Fruit fly (Drosophila melanogaster) whole organism, prepupa: ENCODE results near the gene CG34253.

Experiments used
- Blimp-1 ChIP-seq: fragments of 200-800 bp; sonication (Bioruptor generic); optimal IDR thresholded peaks from 3 replicates; lab custom pipeline; 2017; ENCODE audit warnings: missing biosample characterization, missing genetic modification characterization, mild to moderate bottlenecking, moderate library complexity, missing genetic modification reagents
- CG10631 ChIP-seq: fragments of 200-800 bp; sonication (Bioruptor generic); optimal IDR thresholded peaks from 2 replicates; lab custom pipeline; 2016; ENCODE audit warnings: missing biosample characterization, missing genetic modification characterization
- CG11294 ChIP-seq: fragments of 200-800 bp; sonication (Bioruptor generic); IDR thresholded peaks from 2 replicates; pipeline ENCODE4 v1.3.6; 2022; ENCODE audit warnings: missing biosample characterization, missing genetic modification characterization
- CG11762 ChIP-seq: fragments of 200-800 bp; sonication (Bioruptor generic); optimal IDR thresholded peaks from 3 replicates; lab custom pipeline; 2016; ENCODE audit warnings: missing biosample characterization, missing genetic modification characterization; ENCODE audit not compliant: insufficient read depth
- CG15336 ChIP-seq: fragments of 200-800 bp; sonication (Bioruptor generic); IDR thresholded peaks from 2 replicates; pipeline ENCODE4 v1.3.6; 2022; ENCODE audit warnings: missing biosample characterization, missing genetic modification characterization
- CG1621 ChIP-seq: fragments of 200-800 bp; sonication (Bioruptor generic); optimal IDR thresholded peaks from 3 replicates; lab custom pipeline; 2018; ENCODE audit warnings: missing biosample characterization, mild to moderate bottlenecking, missing genetic modification characterization
- CG32006 ChIP-seq: fragments of 200-800 bp; sonication (Bioruptor generic); optimal IDR thresholded peaks from 3 replicates; lab custom pipeline; 2017; ENCODE audit warnings: missing biosample characterization, mild to moderate bottlenecking, missing genetic modification characterization
- CG3919 ChIP-seq: fragments of 200-800 bp; sonication (Bioruptor generic); optimal IDR thresholded peaks from 3 replicates; lab custom pipeline; 2016; ENCODE audit warnings: missing biosample characterization, missing genetic modification characterization
- CG6276 ChIP-seq: fragments of 200-800 bp; sonication (Bioruptor generic); optimal IDR thresholded peaks from 2 replicates; lab custom pipeline; 2017; ENCODE audit warnings: missing biosample characterization, mild to moderate bottlenecking, missing genetic modification characterization
- CG6792 ChIP-seq: fragments of 200-800 bp; sonication (Bioruptor generic); optimal IDR thresholded peaks from 3 replicates; lab custom pipeline; 2016; ENCODE audit warnings: missing biosample characterization, missing genetic modification characterization
- CG6808 ChIP-seq: fragments of 200-800 bp; sonication (Bioruptor generic); optimal IDR thresholded peaks from 3 replicates; lab custom pipeline; 2017; ENCODE audit warnings: missing biosample characterization, missing genetic modification characterization, mild to moderate bottlenecking, moderate library complexity, missing genetic modification reagents
- CG6854 ChIP-seq: fragments of 200-800 bp; sonication (Bioruptor generic); optimal IDR thresholded peaks from 2 replicates; lab custom pipeline; 2017; ENCODE audit warnings: missing biosample characterization, mild to moderate bottlenecking, missing genetic modification characterization
- CG7368 ChIP-seq: fragments of 200-800 bp; sonication (Bioruptor generic); optimal IDR thresholded peaks from 3 replicates; lab custom pipeline; 2016; ENCODE audit warnings: missing biosample characterization, missing genetic modification characterization
- CG8319 ChIP-seq: fragments of 200-800 bp; sonication (Bioruptor generic); optimal IDR thresholded peaks from 3 replicates; lab custom pipeline; 2016; ENCODE audit warnings: missing biosample characterization, missing genetic modification characterization
- CG8632 ChIP-seq: fragments of 200-800 bp; sonication (Bioruptor generic); optimal IDR thresholded peaks from 3 replicates; lab custom pipeline; 2016; ENCODE audit warnings: missing biosample characterization, missing genetic modification characterization
- Eip75B ChIP-seq: fragments of 200-800 bp; sonication (Bioruptor generic); optimal IDR thresholded peaks from 3 replicates; lab custom pipeline; 2016; ENCODE audit warnings: missing biosample characterization, missing genetic modification characterization
- Eip78C ChIP-seq: fragments of 200-800 bp; sonication (Bioruptor generic); peaks from one replicate; lab custom pipeline; 2016; ENCODE audit warnings: missing biosample characterization, missing genetic modification characterization
- Eip93F ChIP-seq: fragments of 200-800 bp; sonication (Bioruptor generic); optimal IDR thresholded peaks from 2 replicates; lab custom pipeline; 2016; ENCODE audit warnings: missing biosample characterization, mild to moderate bottlenecking, missing genetic modification characterization
- Ets96B ChIP-seq: fragments of 200-800 bp; optimal IDR thresholded peaks from 2 replicates; lab custom pipeline; 2019; ENCODE audit warnings: missing biosample characterization, mild to moderate bottlenecking, missing genetic modification characterization, moderate library complexity
- Hr38 ChIP-seq: sonication (Bioruptor generic); optimal IDR thresholded peaks from 2 replicates; lab custom pipeline; 2016; ENCODE audit warnings: missing biosample characterization, missing genetic modification characterization
- Hr39 ChIP-seq: fragments of 200-800 bp; sonication (Bioruptor generic); optimal IDR thresholded peaks from 2 replicates; lab custom pipeline; 2016; ENCODE audit warnings: missing biosample characterization, missing genetic modification characterization
- Hr4 ChIP-seq: fragments of 200-800 bp; sonication (Bioruptor generic); optimal IDR thresholded peaks from 3 replicates; lab custom pipeline; 2016; ENCODE audit warnings: missing biosample characterization, missing genetic modification characterization
- Lpt ChIP-seq: fragments of 200-800 bp; sonication (Bioruptor generic); optimal IDR thresholded peaks from 3 replicates; lab custom pipeline; 2016; ENCODE audit warnings: missing biosample characterization, missing genetic modification characterization
- Met ChIP-seq: fragments of 200-800 bp; sonication (Bioruptor generic); optimal IDR thresholded peaks from 3 replicates; lab custom pipeline; 2016; ENCODE audit warnings: missing biosample characterization, missing genetic modification characterization
- OdsH ChIP-seq: fragments of 200-800 bp; sonication (Bioruptor generic); optimal IDR thresholded peaks from 3 replicates; lab custom pipeline; 2016; ENCODE audit warnings: missing biosample characterization, missing genetic modification characterization
- Smox ChIP-seq: fragments of 200-800 bp; sonication (Bioruptor generic); optimal IDR thresholded peaks from 3 replicates; lab custom pipeline; 2016; ENCODE audit warnings: missing biosample characterization, missing genetic modification characterization
- Sox102F ChIP-seq: fragments of 200-800 bp; sonication (Bioruptor generic); optimal IDR thresholded peaks from 2 replicates; lab custom pipeline; 2016; ENCODE audit warnings: missing biosample characterization, mild to moderate bottlenecking, missing genetic modification characterization
- Sox14 ChIP-seq: fragments of 200-800 bp; sonication (Bioruptor generic); optimal IDR thresholded peaks from 3 replicates; lab custom pipeline; 2016; ENCODE audit warnings: missing biosample characterization, missing genetic modification characterization
- Sox15 ChIP-seq: fragments of 200-800 bp; sonication (Bioruptor generic); optimal IDR thresholded peaks from 3 replicates; lab custom pipeline; 2016; ENCODE audit warnings: missing biosample characterization, missing genetic modification characterization
- achi ChIP-seq: fragments of 200-800 bp; sonication (Bioruptor generic); optimal IDR thresholded peaks from 3 replicates; lab custom pipeline; 2016; ENCODE audit warnings: missing biosample characterization, missing genetic modification characterization
- acj6 ChIP-seq: fragments of 200-800 bp; sonication (Bioruptor generic); optimal IDR thresholded peaks from 3 replicates; lab custom pipeline; 2016; ENCODE audit warnings: missing biosample characterization, missing genetic modification characterization
- cyc ChIP-seq: fragments of 200-800 bp; sonication (Bioruptor generic); optimal IDR thresholded peaks from 3 replicates; lab custom pipeline; 2016; ENCODE audit warnings: missing biosample characterization, missing genetic modification characterization
- dsx ChIP-seq: fragments of 200-800 bp; optimal IDR thresholded peaks from 3 replicates; lab custom pipeline; 2019; ENCODE audit warnings: missing biosample characterization, mild to moderate bottlenecking, missing genetic modification characterization, moderate library complexity; ENCODE audit not compliant: poor library complexity, severe bottlenecking
- esn ChIP-seq: fragments of 200-800 bp; sonication (Bioruptor generic); optimal IDR thresholded peaks from 2 replicates; lab custom pipeline; 2016; ENCODE audit warnings: missing biosample characterization, mild to moderate bottlenecking, missing genetic modification characterization, moderate library complexity
- fkh ChIP-seq: fragments of 200-800 bp; sonication (Bioruptor generic); optimal IDR thresholded peaks from 3 replicates; lab custom pipeline; 2017; ENCODE audit warnings: missing biosample characterization, mild to moderate bottlenecking, missing genetic modification characterization, moderate library complexity
- pdm3 ChIP-seq: fragments of 200-800 bp; sonication (Bioruptor generic); optimal IDR thresholded peaks from 3 replicates; lab custom pipeline; 2016; ENCODE audit warnings: missing biosample characterization, missing genetic modification characterization
- salr ChIP-seq, 2 experiments: fragments of 200-800 bp; sonication (Bioruptor generic); optimal IDR thresholded peaks; 3 replicates each; lab custom pipeline; 2016 to 2018; ENCODE audit warnings: missing biosample characterization in 2 of 2, missing genetic modification characterization in 2 of 2, mild to moderate bottlenecking in 1 of 2
- spab ChIP-seq: fragments of 200-800 bp; sonication (Bioruptor generic); optimal IDR thresholded peaks from 2 replicates; lab custom pipeline; 2017; ENCODE audit warnings: missing biosample characterization, mild to moderate bottlenecking, missing genetic modification characterization, missing genetic modification reagents
- ss ChIP-seq, 2 experiments: fragments of 200-800 bp; sonication (Bioruptor generic); optimal IDR thresholded peaks; 2 replicates in 1 of 2; 3 replicates in 1 of 2; lab custom pipeline; 2017 to 2018; ENCODE audit warnings: mild to moderate bottlenecking in 2 of 2, missing biosample characterization in 2 of 2, missing genetic modification characterization in 2 of 2, moderate library complexity in 1 of 2
- svp ChIP-seq: fragments of 200-800 bp; sonication (Bioruptor generic); peaks from one replicate; lab custom pipeline; 2016; ENCODE audit warnings: missing biosample characterization, missing genetic modification characterization
- topi ChIP-seq: fragments of 200-800 bp; sonication (Bioruptor generic); optimal IDR thresholded peaks from 3 replicates; lab custom pipeline; 2016; ENCODE audit warnings: missing biosample characterization, missing genetic modification characterization
- vri ChIP-seq: fragments of 200-800 bp; sonication (Bioruptor generic); optimal IDR thresholded peaks from 3 replicates; lab custom pipeline; 2016; ENCODE audit warnings: missing biosample characterization, mild to moderate bottlenecking, missing genetic modification characterization

The CG34253 gene

dm6 chr3L:18077649-18078417 is 9.3 kb downstream of the CG34253 start (continued):
- peak; percentile 81 for TF ChIP-seq pdm3 (GFP tag; lab: Kevin White, UChicago)
- peak; percentile 98 for TF ChIP-seq CG32006 (GFP tag; lab: Kevin White, UChicago)
- TF ChIP-seq CG6276, result peak; percentile 96
- peak; percentile 57 for TF ChIP-seq topi (GFP tag; lab: Kevin White, UChicago)
- TF ChIP-seq fkh (GFP tag; lab: Kevin White, UChicago), result no peak
- TF ChIP-seq Sox15 (GFP tag; lab: Kevin White, UChicago), result peak; percentile 86
- TF ChIP-seq Ets96B (tag; lab: Kevin White, UChicago), result peak; percentile 97
- TF ChIP-seq Smox (GFP tag; lab: Kevin White, UChicago), result peak; percentile 45
- peak; percentile 97 for TF ChIP-seq CG10631 (GFP tag; lab: Kevin White, UChicago)
- peak; percentile 57 for TF ChIP-seq Blimp-1 (GFP tag; lab: Kevin White, UChicago)
- TF ChIP-seq CG8632, result peak; percentile 92
- TF ChIP-seq CG6792 (GFP tag; lab: Kevin White, UChicago), result peak; percentile 84
- TF ChIP-seq CG3919 (GFP tag; lab: Kevin White, UChicago), result peak; percentile 91
- TF ChIP-seq CG6854 (GFP tag; lab: Kevin White, UChicago), result peak; percentile 26
- TF ChIP-seq spab (GFP tag; lab: Kevin White, UChicago), result peak; percentile 97
- TF ChIP-seq svp (GFP tag; lab: Kevin White, UChicago), result peak; percentile 82
- TF ChIP-seq achi (GFP tag; lab: Kevin White, UChicago), result peak; percentile 95
- TF ChIP-seq acj6 (GFP tag; lab: Kevin White, UChicago), result peak; percentile 92
- peak; percentile 91 for TF ChIP-seq CG11762 (GFP tag; lab: Kevin White, UChicago)
- TF ChIP-seq CG11294 (GFP tag; lab: Robert Waterston, UW), result peak; percentile 86; the same call in 1 of the 2 replicates
- TF ChIP-seq ss (GFP tag; optimal IDR thresholded peaks at IDR 0.05; lab: Kevin White, UChicago), result peak; percentile 97 to 98
- TF ChIP-seq Lpt (GFP tag; lab: Kevin White, UChicago), result peak; percentile 89

dm6 chr3L:18076649-18077048 is 10.5 kb downstream of the CG34253 start:
- TF ChIP-seq fkh (GFP tag; lab: Kevin White, UChicago) (no peak), CG8632 (no peak), CG32006 (GFP tag; lab: Kevin White, UChicago) (peak; percentile 31), svp (GFP tag; lab: Kevin White, UChicago) (no peak), Eip75B (GFP tag; lab: Kevin White, UChicago) (peak; percentile 4), ss (GFP tag; optimal IDR thresholded peaks at IDR 0.05; lab: Kevin White, UChicago) (peak in 1 of 2 experiments; percentile 4), CG6276 (peak; percentile 39), CG11762 (GFP tag; lab: Kevin White, UChicago) (no peak), CG15336 (GFP tag; lab: Robert Waterston, UW) (peak; percentile 27; the same call in 1 of the 2 replicates), Eip93F (GFP tag; lab: Kevin White, UChicago) (no peak), CG8319 (GFP tag; lab: Kevin White, UChicago) (no peak)

dm6 chr3L:18075853-18076252 is 11.3 kb downstream of the CG34253 start:
- TF ChIP-seq Hr38 (GFP tag; lab: Kevin White, UChicago), result no peak
- TF ChIP-seq Sox102F (GFP tag; lab: Kevin White, UChicago), result no peak
- peak; percentile 17 for TF ChIP-seq cyc (GFP tag; lab: Kevin White, UChicago)
- TF ChIP-seq salr (GFP tag; optimal IDR thresholded peaks at IDR 0.05; lab: Kevin White, UChicago), result no peak
- TF ChIP-seq dsx (GFP tag; lab: Kevin White, UChicago), result peak; percentile 18
- TF ChIP-seq CG8632, result no peak
- TF ChIP-seq achi (GFP tag; lab: Kevin White, UChicago), result peak; percentile 3
- TF ChIP-seq pdm3 (GFP tag; lab: Kevin White, UChicago), result peak; percentile 16
- peak; percentile 6 for TF ChIP-seq CG1621
- TF ChIP-seq esn (GFP tag; lab: Kevin White, UChicago), result peak; percentile 9
- peak; percentile 7 for TF ChIP-seq Hr39 (GFP tag; lab: Kevin White, UChicago)
- peak; percentile 22 for TF ChIP-seq spab (GFP tag; lab: Kevin White, UChicago)
- peak; percentile 25 for TF ChIP-seq Met (GFP tag; lab: Kevin White, UChicago)
- TF ChIP-seq CG11762 (GFP tag; lab: Kevin White, UChicago), result no peak
- peak; percentile 37 for TF ChIP-seq Sox14
- peak; percentile 90 for TF ChIP-seq svp (GFP tag; lab: Kevin White, UChicago)
- TF ChIP-seq vri, result peak; percentile 19
- TF ChIP-seq CG6808, result peak; percentile 7
- peak; percentile 44 for TF ChIP-seq CG32006 (GFP tag; lab: Kevin White, UChicago)
- peak; percentile 53 for TF ChIP-seq Eip78C (GFP tag; lab: Kevin White, UChicago)
- peak; percentile 22 for TF ChIP-seq CG3919 (GFP tag; lab: Kevin White, UChicago)
- peak; percentile 44 for TF ChIP-seq Hr4 (GFP tag; lab: Kevin White, UChicago)
- peak; percentile 20 for TF ChIP-seq Ets96B (tag; lab: Kevin White, UChicago)
- TF ChIP-seq CG7368 (GFP tag; lab: Kevin White, UChicago), result peak; percentile 15
- peak; percentile 19 for TF ChIP-seq OdsH
- TF ChIP-seq acj6 (GFP tag; lab: Kevin White, UChicago), result no peak
